Worm (Caenorhabditis elegans) whole organism, late embryonic: ENCODE measurements around the gene fbxb-54.

Source experiments
- C08G9.2 ChIP-seq: sonication (generic microtip); optimal IDR thresholded peaks from 2 replicates; lab custom pipeline; 2016; ENCODE audit warnings: mild to moderate bottlenecking, missing genetic modification characterization, moderate library complexity, missing compliant biosample characterization
- K02D7.2 ChIP-seq: sonication (generic microtip); optimal IDR thresholded peaks from 2 replicates; lab custom pipeline; 2017; ENCODE audit warnings: mild to moderate bottlenecking, missing genetic modification characterization, missing compliant biosample characterization
- K09A11.1 ChIP-seq: sonication (generic microtip); optimal IDR thresholded peaks from 2 replicates; lab custom pipeline; 2017; ENCODE audit warnings: antibody characterized with exemption, mild to moderate bottlenecking, missing genetic modification characterization, missing compliant biosample characterization; ENCODE audit not compliant: insufficient read depth
- Y22D7AL.16 ChIP-seq: sonication (generic microtip); optimal IDR thresholded peaks from 2 replicates; lab custom pipeline; 2016; ENCODE audit warnings: missing genetic modification characterization, missing compliant biosample characterization
- ahr-1 ChIP-seq: sonication (generic microtip); optimal IDR thresholded peaks from 2 replicates; lab custom pipeline; 2016; ENCODE audit warnings: missing genetic modification characterization, missing compliant biosample characterization
- ama-1 ChIP-seq: fragments of 150-350 bp; optimal IDR thresholded peaks from 2 replicates; lab custom pipeline; 2014
- ceh-14 ChIP-seq: sonication (generic microtip); optimal IDR thresholded peaks from 2 replicates; lab custom pipeline; 2016; ENCODE audit warnings: missing genotype, missing genetic modification characterization, missing compliant biosample characterization
- ceh-30 ChIP-seq: fragments of 150-350 bp; optimal IDR thresholded peaks from 2 replicates; lab custom pipeline; 2014; ENCODE audit warnings: missing biosample characterization, missing genetic modification characterization
- ceh-31 ChIP-seq: sonication (generic microtip); optimal IDR thresholded peaks from 2 replicates; lab custom pipeline; 2016; ENCODE audit warnings: missing genetic modification characterization, missing compliant biosample characterization
- ceh-45 ChIP-seq: fragments of 200-800 bp; sonication (Bioruptor generic); IDR thresholded peaks from 2 replicates; pipeline ENCODE4 v1.3.6; 2022; ENCODE audit warnings: missing genetic modification reagents, missing genetic modification characterization, missing compliant biosample characterization
- ceh-48 ChIP-seq: sonication (generic microtip); optimal IDR thresholded peaks from 2 replicates; lab custom pipeline; 2016; ENCODE audit warnings: missing genetic modification characterization, inconsistent platforms, missing compliant biosample characterization
- ceh-9 ChIP-seq: sonication (generic microtip); optimal IDR thresholded peaks from 2 replicates; lab custom pipeline; 2016; ENCODE audit warnings: mild to moderate bottlenecking, missing genetic modification characterization, inconsistent platforms, missing compliant biosample characterization
- dmd-4 ChIP-seq: sonication (generic microtip); optimal IDR thresholded peaks from 2 replicates; lab custom pipeline; 2016; ENCODE audit warnings: borderline replicate concordance, missing genetic modification characterization, missing compliant biosample characterization
- elt-2 ChIP-seq: sonication (generic microtip); optimal IDR thresholded peaks from 2 replicates; lab custom pipeline; 2016; ENCODE audit warnings: missing genetic modification reagents, missing genetic modification characterization, missing compliant biosample characterization
- ets-4 ChIP-seq: sonication (generic microtip); optimal IDR thresholded peaks from 2 replicates; lab custom pipeline; 2016; ENCODE audit warnings: missing genetic modification characterization, missing compliant biosample characterization
- fax-1 ChIP-seq: sonication (generic microtip); optimal IDR thresholded peaks from 2 replicates; lab custom pipeline; 2016; ENCODE audit warnings: missing genotype, missing genetic modification characterization, missing compliant biosample characterization
- fkh-6 ChIP-seq: sonication (generic microtip); optimal IDR thresholded peaks from 2 replicates; lab custom pipeline; 2016; ENCODE audit warnings: missing genetic modification characterization, missing compliant biosample characterization
- gmeb-2 ChIP-seq: sonication (generic microtip); optimal IDR thresholded peaks from 2 replicates; lab custom pipeline; 2016; ENCODE audit warnings: missing genetic modification characterization, inconsistent platforms, missing compliant biosample characterization
- hlh-15 ChIP-seq: sonication (generic microtip); optimal IDR thresholded peaks from 2 replicates; lab custom pipeline; 2016; ENCODE audit warnings: missing genetic modification characterization, missing compliant biosample characterization
- hlh-8 ChIP-seq: sonication (generic microtip); optimal IDR thresholded peaks from 2 replicates; lab custom pipeline; 2016; ENCODE audit warnings: missing genotype, missing genetic modification characterization, missing compliant biosample characterization
- lin-11 ChIP-seq: fragments of 200-800 bp; sonication (Bioruptor generic); optimal IDR thresholded peaks from 2 replicates; lab custom pipeline; 2018; ENCODE audit warnings: mild to moderate bottlenecking, missing genetic modification characterization, missing compliant biosample characterization
- mec-3 ChIP-seq: sonication (generic microtip); optimal IDR thresholded peaks from 2 replicates; lab custom pipeline; 2016; ENCODE audit warnings: borderline replicate concordance, missing genetic modification characterization, missing compliant biosample characterization
- nfya-1 ChIP-seq: sonication (generic microtip); optimal IDR thresholded peaks from 2 replicates; lab custom pipeline; 2017; ENCODE audit warnings: missing genetic modification characterization, mild to moderate bottlenecking, missing compliant biosample characterization, antibody characterized with exemption, moderate library complexity
- nhr-11 ChIP-seq: fragments of 150-350 bp; optimal IDR thresholded peaks from 2 replicates; lab custom pipeline; 2014; ENCODE audit warnings: missing biosample characterization, missing genetic modification characterization
- npax-4 ChIP-seq: sonication (generic microtip); optimal IDR thresholded peaks from 2 replicates; lab custom pipeline; 2016; ENCODE audit warnings: missing genetic modification characterization, missing compliant biosample characterization
- pag-3 ChIP-seq: sonication (generic microtip); optimal IDR thresholded peaks from 2 replicates; lab custom pipeline; 2016; ENCODE audit warnings: missing compliant biosample characterization, missing genetic modification characterization, borderline replicate concordance
- pax-1 ChIP-seq: fragments of 150-350 bp; optimal IDR thresholded peaks from 2 replicates; lab custom pipeline; 2014; ENCODE audit warnings: missing biosample characterization, missing genetic modification characterization
- pha-4 ChIP-seq: fragments of 150-350 bp; optimal IDR thresholded peaks from 2 replicates; lab custom pipeline; 2018; ENCODE audit warnings: missing biosample characterization, missing genetic modification reagents, missing genetic modification characterization
- pros-1 ChIP-seq: fragments of 150-350 bp; optimal IDR thresholded peaks from 2 replicates; lab custom pipeline; 2014; ENCODE audit warnings: missing biosample characterization, missing genetic modification reagents, missing genetic modification characterization
- ref-2 ChIP-seq: sonication (generic microtip); optimal IDR thresholded peaks from 2 replicates; lab custom pipeline; 2016; ENCODE audit warnings: missing genetic modification characterization, missing compliant biosample characterization
- rnt-1 ChIP-seq: sonication (generic microtip); optimal IDR thresholded peaks from 2 replicates; lab custom pipeline; 2016; ENCODE audit warnings: missing genetic modification characterization, missing compliant biosample characterization
- sdc-2 ChIP-seq: sonication (generic microtip); optimal IDR thresholded peaks from 2 replicates; lab custom pipeline; 2016; ENCODE audit warnings: missing genotype, missing genetic modification characterization, missing compliant biosample characterization
- sox-4 ChIP-seq: sonication (generic microtip); optimal IDR thresholded peaks from 2 replicates; lab custom pipeline; 2017; ENCODE audit warnings: mild to moderate bottlenecking, missing genetic modification characterization, inconsistent platforms, missing compliant biosample characterization
- tbx-2 ChIP-seq: sonication (generic microtip); optimal IDR thresholded peaks from 2 replicates; lab custom pipeline; 2016; ENCODE audit warnings: missing genetic modification characterization, missing compliant biosample characterization
- tbx-7 ChIP-seq: sonication (generic microtip); optimal IDR thresholded peaks from 2 replicates; lab custom pipeline; 2016; ENCODE audit warnings: missing genotype, missing genetic modification characterization, missing compliant biosample characterization
- unc-42 ChIP-seq: sonication (generic microtip); optimal IDR thresholded peaks from 2 replicates; lab custom pipeline; 2016; ENCODE audit warnings: missing genotype, missing genetic modification characterization, missing compliant biosample characterization
- unc-55 ChIP-seq: sonication (generic microtip); optimal IDR thresholded peaks from 2 replicates; lab custom pipeline; 2017; ENCODE audit warnings: missing biosample characterization, missing genetic modification reagents, missing genetic modification characterization
- ztf-16 ChIP-seq: sonication (generic microtip); optimal IDR thresholded peaks from 2 replicates; lab custom pipeline; 2017; ENCODE audit warnings: missing genetic modification characterization, missing compliant biosample characterization

The fbxb-54 gene

DNA sequence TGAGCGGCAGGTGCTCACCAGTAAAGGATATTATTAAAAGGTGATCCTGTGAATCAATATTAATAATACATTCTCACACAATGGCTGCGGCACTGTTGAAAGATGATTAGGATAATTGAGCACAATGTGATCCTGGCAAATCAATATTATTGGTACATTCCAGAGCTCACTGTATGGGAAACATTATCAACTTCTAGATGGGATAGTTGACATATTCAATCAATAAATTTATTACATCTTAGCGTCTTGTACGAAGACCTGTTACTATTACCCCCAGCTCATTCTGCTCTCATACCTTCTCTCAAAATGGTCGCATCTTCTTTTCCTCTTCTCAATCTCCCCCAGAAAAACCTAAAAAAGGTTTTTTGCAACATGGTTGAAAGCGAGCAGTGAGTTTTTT, 12.1 kb upstream of the fbxb-54 start, which contains the start of gene fbxb-49:
fbxb-49 (plus strand) TSS at position 301 of the 400 bp plus-strand sequence.
- TF ChIP-seq ets-4 (tag; lab: Kevin White, UChicago) = no peak
- TF ChIP-seq pax-1 (tag; lab: Kevin White, UChicago) = no peak
- no peak for TF ChIP-seq ceh-30 (tag; lab: Kevin White, UChicago)
- no peak for TF ChIP-seq Y22D7AL.16 (tag; lab: Kevin White, UChicago)
- no peak for TF ChIP-seq elt-2 (tag; lab: Kevin White, UChicago)
- no peak for TF ChIP-seq ztf-16
- no peak for TF ChIP-seq npax-4 (tag; lab: Kevin White, UChicago)
- TF ChIP-seq ceh-31 = no peak
- TF ChIP-seq hlh-8 = no peak
- TF ChIP-seq ceh-45 (GFP tag; lab: Robert Waterston, UW) = no peak
- no peak for TF ChIP-seq mec-3 (tag; lab: Kevin White, UChicago)
- no peak for TF ChIP-seq ahr-1
- no peak for TF ChIP-seq pag-3
- TF ChIP-seq ceh-14 (tag; lab: Kevin White, UChicago) = no peak
- TF ChIP-seq fkh-6 (tag; lab: Kevin White, UChicago) = no peak
- no peak for TF ChIP-seq gmeb-2 (tag; lab: Kevin White, UChicago)
- no peak for TF ChIP-seq hlh-15 (tag; lab: Kevin White, UChicago)
- TF ChIP-seq rnt-1 (tag; lab: Kevin White, UChicago) = no peak

DNA sequence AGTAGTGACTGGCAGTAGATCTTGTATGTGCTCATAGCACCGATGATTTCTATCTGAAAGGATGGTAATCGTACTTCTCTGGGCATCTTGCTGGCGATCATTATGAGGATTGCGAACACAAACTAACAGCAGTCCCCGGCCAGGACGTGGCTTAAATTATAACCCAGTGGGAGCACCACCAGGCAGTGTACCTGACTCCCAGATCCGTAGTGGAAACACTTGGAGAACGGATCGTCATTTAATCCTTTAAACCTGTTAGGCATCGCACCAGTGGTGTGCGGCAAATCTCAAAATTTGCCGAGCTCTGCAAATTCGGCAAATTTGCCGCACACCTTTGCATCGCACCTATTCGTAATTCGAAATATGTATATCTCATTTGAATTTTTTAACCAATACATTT, 11.5 kb upstream of the fbxb-54 start, which contains the start of gene K05F6.8:
K05F6.8 (minus strand) TSS at position 101 of the 400 bp plus-strand sequence.
- TF ChIP-seq C08G9.2 (no peak), tbx-2 (tag; lab: Kevin White, UChicago) (no peak), ets-4 (tag; lab: Kevin White, UChicago) (no peak), tbx-7 (no peak), ceh-48 (tag; lab: Kevin White, UChicago) (no peak), lin-11 (no peak), ceh-14 (tag; lab: Kevin White, UChicago) (no peak), ztf-16 (no peak), dmd-4 (tag; lab: Kevin White, UChicago) (no peak), sox-4 (tag; lab: Kevin White, UChicago) (no peak), unc-55 (GFP tag; lab: Kevin White, UChicago) (no peak), nhr-11 (no peak), hlh-15 (tag; lab: Kevin White, UChicago) (no peak), nfya-1 (tag; lab: Kevin White, UChicago) (no peak)

DNA sequence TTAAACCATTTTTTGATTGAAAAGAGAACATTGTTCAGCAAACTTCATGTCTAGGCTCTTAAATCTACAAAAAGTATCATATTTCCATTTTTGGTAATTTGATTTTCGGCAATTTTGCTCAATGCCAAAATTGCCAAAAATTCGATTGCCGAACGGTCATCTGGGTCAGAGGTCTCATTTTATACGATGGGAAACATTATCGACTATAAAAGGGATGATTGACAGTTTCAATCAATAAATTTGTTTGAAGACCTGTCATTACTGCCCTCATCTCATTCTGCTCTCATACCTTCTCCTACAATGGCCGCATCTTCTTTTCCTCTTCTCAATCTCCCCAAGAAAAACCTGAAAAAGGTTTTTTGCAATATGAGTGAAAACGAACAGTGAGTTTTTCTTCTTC, 5.7 kb upstream of the fbxb-54 start, which contains the start of gene K05F6.14:
K05F6.14 (plus strand) TSS at position 301 of the 400 bp plus-strand sequence.
- no peak for TF ChIP-seq K02D7.2 (tag; lab: Kevin White, UChicago)
- no peak for TF ChIP-seq ceh-9 (tag; lab: Kevin White, UChicago)
- TF ChIP-seq pros-1 (tag; lab: Kevin White, UChicago) = no peak
- TF ChIP-seq ama-1 = no peak
- TF ChIP-seq ceh-30 (tag; lab: Kevin White, UChicago) = no peak
- no peak for TF ChIP-seq dmd-4 (tag; lab: Kevin White, UChicago)
- TF ChIP-seq fax-1 (tag; lab: Kevin White, UChicago) = no peak
- TF ChIP-seq unc-42 (tag; lab: Kevin White, UChicago) = no peak
- no peak for TF ChIP-seq Y22D7AL.16 (tag; lab: Kevin White, UChicago)
- TF ChIP-seq pha-4 (tag; lab: Kevin White, UChicago) = no peak
- TF ChIP-seq ceh-45 (GFP tag; lab: Robert Waterston, UW) = no peak
- no peak for TF ChIP-seq ceh-48 (tag; lab: Kevin White, UChicago)
- TF ChIP-seq ztf-16 = no peak
- no peak for TF ChIP-seq sdc-2
- TF ChIP-seq lin-11 = no peak
- no peak for TF ChIP-seq ref-2 (tag; lab: Kevin White, UChicago)
- no peak for TF ChIP-seq nfya-1 (tag; lab: Kevin White, UChicago)
- TF ChIP-seq K09A11.1 (tag; lab: Kevin White, UChicago) = no peak
